Fruit fly (Drosophila melanogaster): Measurements from ENCODE around the gene CG42680.

Gene CG42680

DNA sequence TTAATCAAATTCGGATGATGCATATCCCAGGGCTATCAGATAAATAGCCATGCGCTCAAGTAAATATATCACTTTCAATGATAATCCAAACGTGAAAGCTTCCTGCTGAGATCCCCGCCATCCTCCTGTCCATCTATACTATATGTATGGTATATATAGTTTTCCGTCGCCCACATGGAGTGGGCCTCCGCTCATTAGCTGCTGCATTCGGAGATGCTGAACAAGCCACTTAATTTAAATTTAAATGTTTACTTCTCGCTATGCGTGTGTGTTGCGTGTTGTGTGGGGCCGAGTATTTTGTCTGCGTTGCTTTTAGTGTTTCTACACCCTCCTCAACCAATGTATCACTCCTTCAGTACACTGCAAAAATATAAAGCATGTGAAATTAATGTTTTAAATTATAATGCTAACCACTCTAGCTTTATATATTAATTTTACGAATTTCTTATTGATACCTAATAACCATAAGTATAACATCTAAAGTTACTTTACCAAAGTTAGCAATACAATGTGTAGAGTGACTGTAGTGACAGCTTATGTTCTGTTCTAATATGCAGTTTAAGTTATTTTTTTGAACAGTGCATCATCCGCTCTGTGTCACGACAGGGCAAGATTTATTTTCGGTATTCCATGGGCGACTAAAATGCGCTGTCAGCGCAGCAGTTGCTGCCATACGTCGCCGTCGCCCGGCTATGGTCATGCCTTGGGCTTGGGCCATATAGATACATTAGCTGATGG, 41.2 kb downstream of the CG42680 start (continued):
- TF ChIP-seq NK7.1 (GFP tag; optimal IDR thresholded peaks at IDR 0.05), result peak; percentile 55
- peak; percentile 89 for TF ChIP-seq Hr3 (GFP tag; optimal IDR thresholded peaks at IDR 0.05)
- peak; percentile 72 for TF ChIP-seq onecut (GFP tag; IDR thresholded peaks at IDR 0.05)
- peak; percentile 90 for TF ChIP-seq CG17328 (GFP tag; IDR thresholded peaks at IDR 0.05)
- peak; percentile 85 for TF ChIP-seq zen (tag; optimal IDR thresholded peaks at IDR 0.05)
- peak; percentile 93 for TF ChIP-seq CG11504 (tag; optimal IDR thresholded peaks at IDR 0.05)
- peak; percentile 63 for TF ChIP-seq Sry-β (GFP tag; optimal IDR thresholded peaks at IDR 0.05)
- peak; percentile 71 for TF ChIP-seq B-H1 (GFP tag; IDR thresholded peaks at IDR 0.05)
- no peak for TF ChIP-seq CG6765 (GFP tag; optimal IDR thresholded peaks at IDR 0.05)
- TF ChIP-seq sr (GFP tag; IDR thresholded peaks at IDR 0.05), result peak; percentile 97
- peak; percentile 69; the same call in 2 of the 3 replicates for TF ChIP-seq CG7357 (GFP tag; IDR thresholded peaks at IDR 0.05)
- TF ChIP-seq Dref (GFP tag; IDR thresholded peaks at IDR 0.05), result no peak
- peak; percentile 59 for TF ChIP-seq CG10147 (GFP tag; optimal IDR thresholded peaks at IDR 0.05)
- TF ChIP-seq Optix (GFP tag; IDR thresholded peaks at IDR 0.05), result peak; percentile 46; the same call in 1 of the 3 replicates
- TF ChIP-seq Stat92E (GFP tag; optimal IDR thresholded peaks at IDR 0.05), result peak in 1 of 3 experiments; percentile 90
- no peak for TF ChIP-seq cad (GFP tag; optimal IDR thresholded peaks at IDR 0.05)
- no peak for TF ChIP-seq pzg (GFP tag; optimal IDR thresholded peaks at IDR 0.05)
- TF ChIP-seq Jarid2 (GFP tag; optimal IDR thresholded peaks at IDR 0.05), result peak; percentile 60
- peak; percentile 97 for TF ChIP-seq CG10979 (tag; optimal IDR thresholded peaks at IDR 0.05)
- TF ChIP-seq CG12071 (GFP tag; optimal IDR thresholded peaks at IDR 0.05), result peak; percentile 71
- TF ChIP-seq oc (tag; optimal IDR thresholded peaks at IDR 0.05), result peak; percentile 89
- TF ChIP-seq CG11560 (tag; IDR thresholded peaks at IDR 0.05), result peak; percentile 56; the same call in 1 of the 3 replicates
- no peak for TF ChIP-seq Bgb (GFP tag; IDR thresholded peaks at IDR 0.05; ENCODE audit: partially characterized antibody)
- TF ChIP-seq jumu (GFP tag; optimal IDR thresholded peaks at IDR 0.05), result peak; percentile 77
- TF ChIP-seq CG1602 (GFP tag; optimal IDR thresholded peaks at IDR 0.05), result peak; percentile 91
- TF ChIP-seq CG13287 (GFP tag; IDR thresholded peaks at IDR 0.05; ENCODE audit: partially characterized antibody), result no peak
- no peak for TF ChIP-seq gsb (GFP tag; IDR thresholded peaks at IDR 0.05)
- TF ChIP-seq CG10274 (GFP tag; optimal IDR thresholded peaks at IDR 0.05), result peak; percentile 1
- peak; percentile 44 for TF ChIP-seq fd64A (GFP tag; optimal IDR thresholded peaks at IDR 0.05)
- peak; percentile 95 for TF ChIP-seq CG8924 (tag; optimal IDR thresholded peaks at IDR 0.05)
- TF ChIP-seq pita (GFP tag; optimal IDR thresholded peaks at IDR 0.05), result no peak
- peak; percentile 74; the same call in 2 of the 3 replicates for TF ChIP-seq jigr1 (GFP tag; IDR thresholded peaks at IDR 0.05)
- TF ChIP-seq CG18619 (GFP tag; optimal IDR thresholded peaks at IDR 0.05), result peak; percentile 82
- TF ChIP-seq knrl (GFP tag; IDR thresholded peaks at IDR 0.05; ENCODE audit: partially characterized antibody), result no peak
- TF ChIP-seq Oli (tag; optimal IDR thresholded peaks at IDR 0.05), result peak; percentile 92
- TF ChIP-seq Fer3 (tag; optimal IDR thresholded peaks at IDR 0.05), result peak; percentile 76
- peak; percentile 59 for TF ChIP-seq p53 (GFP tag; optimal IDR thresholded peaks at IDR 0.05)
- TF ChIP-seq CG16863 (GFP tag; optimal IDR thresholded peaks at IDR 0.05), result peak; percentile 87
- TF ChIP-seq bab2 (GFP tag; optimal IDR thresholded peaks at IDR 0.05), result peak; percentile 74
- peak; percentile 60 for TF ChIP-seq Atf3 (GFP tag; optimal IDR thresholded peaks at IDR 0.05)
- peak; percentile 50 to 97 for TF ChIP-seq bsh (GFP tag; optimal IDR thresholded peaks at IDR 0.05)
- TF ChIP-seq ewg (GFP tag; optimal IDR thresholded peaks at IDR 0.05), result peak; percentile 87
- no peak for TF ChIP-seq CG9876 (GFP tag; optimal IDR thresholded peaks at IDR 0.05)
- peak; percentile 95 for TF ChIP-seq gsb-n (tag; optimal IDR thresholded peaks at IDR 0.05)
- TF ChIP-seq Hand (GFP tag; optimal IDR thresholded peaks at IDR 0.05), result peak; percentile 30
- peak; percentile 77 for TF ChIP-seq Mes4 (GFP tag; optimal IDR thresholded peaks at IDR 0.05)
- TF ChIP-seq CG12219 (GFP tag; optimal IDR thresholded peaks at IDR 0.05), result peak; percentile 85
- TF ChIP-seq kay (GFP tag; optimal IDR thresholded peaks at IDR 0.05), result peak; percentile 83
